Fruit fly (Drosophila melanogaster) whole organism, prepupa: ENCODE data around the gene CG8461.
A peak's percentile ranks its signal among the peaks of the same experiment; 100 is the strongest.

Experiments
- CG10631 ChIP-seq: fragments of 200-800 bp; sonication (Bioruptor generic); optimal IDR thresholded peaks from 2 replicates; lab custom pipeline; 2016; ENCODE audit warnings: missing biosample characterization, missing genetic modification characterization
- CG11294 ChIP-seq: fragments of 200-800 bp; sonication (Bioruptor generic); IDR thresholded peaks from 2 replicates; pipeline ENCODE4 v1.3.6; 2022; ENCODE audit warnings: missing biosample characterization, missing genetic modification characterization
- CG11902 ChIP-seq: fragments of 200-800 bp; sonication (Bioruptor generic); optimal IDR thresholded peaks from 3 replicates; lab custom pipeline; 2016; ENCODE audit warnings: missing biosample characterization, missing genetic modification characterization
- CG15336 ChIP-seq: fragments of 200-800 bp; sonication (Bioruptor generic); IDR thresholded peaks from 2 replicates; pipeline ENCODE4 v1.3.6; 2022; ENCODE audit warnings: missing biosample characterization, missing genetic modification characterization
- CG1621 ChIP-seq: fragments of 200-800 bp; sonication (Bioruptor generic); optimal IDR thresholded peaks from 3 replicates; lab custom pipeline; 2018; ENCODE audit warnings: missing biosample characterization, mild to moderate bottlenecking, missing genetic modification characterization
- CG16779 ChIP-seq: fragments of 200-800 bp; sonication (Bioruptor generic); optimal IDR thresholded peaks from 3 replicates; lab custom pipeline; 2017; ENCODE audit warnings: missing biosample characterization, mild to moderate bottlenecking, missing genetic modification characterization
- CG31627 ChIP-seq: fragments of 200-800 bp; sonication (Bioruptor generic); optimal IDR thresholded peaks from 3 replicates; lab custom pipeline; 2016; ENCODE audit warnings: missing biosample characterization, missing genetic modification characterization
- CG34406 ChIP-seq: fragments of 200-800 bp; sonication (Bioruptor generic); optimal IDR thresholded peaks from 3 replicates; lab custom pipeline; 2016; ENCODE audit warnings: missing biosample characterization, missing genetic modification characterization
- CG4318 ChIP-seq: fragments of 200-800 bp; sonication (Bioruptor generic); optimal IDR thresholded peaks from 3 replicates; lab custom pipeline; 2017; ENCODE audit warnings: missing biosample characterization, mild to moderate bottlenecking, missing genetic modification characterization
- CG6792 ChIP-seq: fragments of 200-800 bp; sonication (Bioruptor generic); optimal IDR thresholded peaks from 3 replicates; lab custom pipeline; 2016; ENCODE audit warnings: missing biosample characterization, missing genetic modification characterization
- CG6808 ChIP-seq: fragments of 200-800 bp; sonication (Bioruptor generic); optimal IDR thresholded peaks from 3 replicates; lab custom pipeline; 2017; ENCODE audit warnings: missing biosample characterization, missing genetic modification characterization, mild to moderate bottlenecking, moderate library complexity, missing genetic modification reagents
- CG6854 ChIP-seq: fragments of 200-800 bp; sonication (Bioruptor generic); optimal IDR thresholded peaks from 2 replicates; lab custom pipeline; 2017; ENCODE audit warnings: missing biosample characterization, mild to moderate bottlenecking, missing genetic modification characterization
- CG8119 ChIP-seq: fragments of 200-800 bp; sonication (Bioruptor generic); IDR thresholded peaks from 3 replicates; pipeline ENCODE4 v1.3.6; 2022; ENCODE audit warnings: missing biosample characterization, missing genetic modification characterization
- CG8319 ChIP-seq: fragments of 200-800 bp; sonication (Bioruptor generic); optimal IDR thresholded peaks from 3 replicates; lab custom pipeline; 2016; ENCODE audit warnings: missing biosample characterization, missing genetic modification characterization
- CG9139 ChIP-seq: fragments of 200-800 bp; sonication (Bioruptor generic); optimal IDR thresholded peaks from 3 replicates; lab custom pipeline; 2017; ENCODE audit warnings: missing biosample characterization, mild to moderate bottlenecking, missing genetic modification characterization
- Eip75B ChIP-seq: fragments of 200-800 bp; sonication (Bioruptor generic); optimal IDR thresholded peaks from 3 replicates; lab custom pipeline; 2016; ENCODE audit warnings: missing biosample characterization, missing genetic modification characterization
- Eip78C ChIP-seq: fragments of 200-800 bp; sonication (Bioruptor generic); peaks from one replicate; lab custom pipeline; 2016; ENCODE audit warnings: missing biosample characterization, missing genetic modification characterization
- Eip93F ChIP-seq: fragments of 200-800 bp; sonication (Bioruptor generic); optimal IDR thresholded peaks from 2 replicates; lab custom pipeline; 2016; ENCODE audit warnings: missing biosample characterization, mild to moderate bottlenecking, missing genetic modification characterization
- Gug ChIP-seq: fragments of 200-800 bp; sonication (Bioruptor generic); IDR thresholded peaks from 2 replicates; pipeline ENCODE4 v1.3.6; 2022; ENCODE audit warnings: missing biosample characterization, missing genetic modification characterization
- Hr38 ChIP-seq: sonication (Bioruptor generic); optimal IDR thresholded peaks from 2 replicates; lab custom pipeline; 2016; ENCODE audit warnings: missing biosample characterization, missing genetic modification characterization
- Hr39 ChIP-seq: fragments of 200-800 bp; sonication (Bioruptor generic); optimal IDR thresholded peaks from 2 replicates; lab custom pipeline; 2016; ENCODE audit warnings: missing biosample characterization, missing genetic modification characterization
- Hr4 ChIP-seq: fragments of 200-800 bp; sonication (Bioruptor generic); optimal IDR thresholded peaks from 3 replicates; lab custom pipeline; 2016; ENCODE audit warnings: missing biosample characterization, missing genetic modification characterization
- Lpt ChIP-seq: fragments of 200-800 bp; sonication (Bioruptor generic); optimal IDR thresholded peaks from 3 replicates; lab custom pipeline; 2016; ENCODE audit warnings: missing biosample characterization, missing genetic modification characterization
- OdsH ChIP-seq: fragments of 200-800 bp; sonication (Bioruptor generic); optimal IDR thresholded peaks from 3 replicates; lab custom pipeline; 2016; ENCODE audit warnings: missing biosample characterization, missing genetic modification characterization
- Smox ChIP-seq: fragments of 200-800 bp; sonication (Bioruptor generic); optimal IDR thresholded peaks from 3 replicates; lab custom pipeline; 2016; ENCODE audit warnings: missing biosample characterization, missing genetic modification characterization
- Sox102F ChIP-seq: fragments of 200-800 bp; sonication (Bioruptor generic); optimal IDR thresholded peaks from 2 replicates; lab custom pipeline; 2016; ENCODE audit warnings: missing biosample characterization, mild to moderate bottlenecking, missing genetic modification characterization
- Sox14 ChIP-seq: fragments of 200-800 bp; sonication (Bioruptor generic); optimal IDR thresholded peaks from 3 replicates; lab custom pipeline; 2016; ENCODE audit warnings: missing biosample characterization, missing genetic modification characterization
- Sox15 ChIP-seq: fragments of 200-800 bp; sonication (Bioruptor generic); optimal IDR thresholded peaks from 3 replicates; lab custom pipeline; 2016; ENCODE audit warnings: missing biosample characterization, missing genetic modification characterization
- achi ChIP-seq: fragments of 200-800 bp; sonication (Bioruptor generic); optimal IDR thresholded peaks from 3 replicates; lab custom pipeline; 2016; ENCODE audit warnings: missing biosample characterization, missing genetic modification characterization
- acj6 ChIP-seq: fragments of 200-800 bp; sonication (Bioruptor generic); optimal IDR thresholded peaks from 3 replicates; lab custom pipeline; 2016; ENCODE audit warnings: missing biosample characterization, missing genetic modification characterization
- cyc ChIP-seq: fragments of 200-800 bp; sonication (Bioruptor generic); optimal IDR thresholded peaks from 3 replicates; lab custom pipeline; 2016; ENCODE audit warnings: missing biosample characterization, missing genetic modification characterization
- dsx ChIP-seq: fragments of 200-800 bp; optimal IDR thresholded peaks from 3 replicates; lab custom pipeline; 2019; ENCODE audit warnings: missing biosample characterization, mild to moderate bottlenecking, missing genetic modification characterization, moderate library complexity; ENCODE audit not compliant: poor library complexity, severe bottlenecking
- eg ChIP-seq: fragments of 200-800 bp; sonication (Bioruptor generic); IDR thresholded peaks from 3 replicates; pipeline ENCODE4 v1.3.6; 2022; ENCODE audit warnings: missing biosample characterization, missing genetic modification characterization
- esn ChIP-seq: fragments of 200-800 bp; sonication (Bioruptor generic); optimal IDR thresholded peaks from 2 replicates; lab custom pipeline; 2016; ENCODE audit warnings: missing biosample characterization, mild to moderate bottlenecking, missing genetic modification characterization, moderate library complexity
- fkh ChIP-seq: fragments of 200-800 bp; sonication (Bioruptor generic); optimal IDR thresholded peaks from 3 replicates; lab custom pipeline; 2017; ENCODE audit warnings: missing biosample characterization, mild to moderate bottlenecking, missing genetic modification characterization, moderate library complexity
- lz ChIP-seq: fragments of 200-800 bp; sonication (Bioruptor generic); optimal IDR thresholded peaks from 3 replicates; lab custom pipeline; 2016; ENCODE audit warnings: missing biosample characterization, missing genetic modification characterization
- pdm3 ChIP-seq: fragments of 200-800 bp; sonication (Bioruptor generic); optimal IDR thresholded peaks from 3 replicates; lab custom pipeline; 2016; ENCODE audit warnings: missing biosample characterization, missing genetic modification characterization
- salr ChIP-seq, 2 experiments: fragments of 200-800 bp; sonication (Bioruptor generic); optimal IDR thresholded peaks; 3 replicates each; lab custom pipeline; 2016 to 2018; ENCODE audit warnings: missing biosample characterization in 2 of 2, missing genetic modification characterization in 2 of 2, mild to moderate bottlenecking in 1 of 2
- spab ChIP-seq: fragments of 200-800 bp; sonication (Bioruptor generic); optimal IDR thresholded peaks from 2 replicates; lab custom pipeline; 2017; ENCODE audit warnings: missing biosample characterization, mild to moderate bottlenecking, missing genetic modification characterization, missing genetic modification reagents
- ss ChIP-seq, 2 experiments: fragments of 200-800 bp; sonication (Bioruptor generic); optimal IDR thresholded peaks; 2 replicates in 1 of 2; 3 replicates in 1 of 2; lab custom pipeline; 2017 to 2018; ENCODE audit warnings: mild to moderate bottlenecking in 2 of 2, missing biosample characterization in 2 of 2, missing genetic modification characterization in 2 of 2, moderate library complexity in 1 of 2
- svp ChIP-seq: fragments of 200-800 bp; sonication (Bioruptor generic); peaks from one replicate; lab custom pipeline; 2016; ENCODE audit warnings: missing biosample characterization, missing genetic modification characterization
- topi ChIP-seq: fragments of 200-800 bp; sonication (Bioruptor generic); optimal IDR thresholded peaks from 3 replicates; lab custom pipeline; 2016; ENCODE audit warnings: missing biosample characterization, missing genetic modification characterization

CG8461 gene

DNA sequence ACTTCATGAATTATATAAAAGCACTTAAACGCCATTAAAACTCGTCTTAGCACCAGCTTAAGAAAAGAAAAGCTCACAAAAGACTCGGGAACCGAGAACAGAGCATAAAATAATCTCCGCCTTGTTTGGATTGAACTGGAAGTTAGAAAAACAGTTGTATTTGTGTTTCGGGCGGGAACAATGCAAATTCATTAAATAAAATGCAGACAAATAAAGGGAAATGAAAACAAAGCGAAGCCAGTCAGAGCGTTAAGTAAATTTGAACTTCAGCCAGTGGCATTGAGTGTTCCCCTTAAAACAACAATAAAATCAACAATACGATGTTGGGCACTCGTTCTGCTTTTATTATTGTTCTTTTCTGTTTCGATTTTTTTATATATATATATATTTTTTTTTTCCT is 13.2 kb upstream of the CG8461 start:
- TF ChIP-seq spab (GFP tag; lab: Kevin White, UChicago) (no peak), fkh (GFP tag; lab: Kevin White, UChicago) (peak; percentile 65), CG4318 (GFP tag; lab: Kevin White, UChicago) (no peak), Hr4 (GFP tag; lab: Kevin White, UChicago) (no peak), salr (GFP tag; optimal IDR thresholded peaks at IDR 0.05; lab: Kevin White, UChicago) (no peak), svp (GFP tag; lab: Kevin White, UChicago) (no peak)

DNA sequence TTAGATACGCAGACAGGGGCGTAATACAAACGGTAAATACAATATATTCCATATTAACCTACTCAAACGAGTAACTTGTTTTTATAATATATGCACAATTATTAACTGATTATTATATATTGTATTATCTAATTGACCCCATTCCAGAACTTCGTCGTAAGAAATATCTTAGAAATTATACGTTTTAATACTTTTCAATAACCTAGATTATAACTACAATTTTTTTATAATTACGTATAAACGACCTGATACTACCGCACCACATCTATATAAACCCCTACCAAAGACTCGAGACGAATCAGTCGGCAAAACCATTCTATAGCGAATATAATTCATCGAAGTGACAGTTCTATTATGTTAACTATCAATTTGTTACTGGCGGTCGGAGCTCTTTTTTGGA is 7.3 kb upstream of the CG8461 start, which contains the start of gene Cyp313a1:
Gene Cyp313a1 (plus strand): TSS at position 301 of the 400 bp plus-strand sequence.
- TF ChIP-seq lz = no peak
- TF ChIP-seq CG6808 = no peak
- TF ChIP-seq CG10631 (GFP tag; lab: Kevin White, UChicago) = no peak
- TF ChIP-seq CG16779 (tag; lab: Kevin White, UChicago) = no peak
- no peak for TF ChIP-seq Hr38 (GFP tag; lab: Kevin White, UChicago)
- no peak for TF ChIP-seq spab (GFP tag; lab: Kevin White, UChicago)
- no peak for TF ChIP-seq salr (GFP tag; optimal IDR thresholded peaks at IDR 0.05; lab: Kevin White, UChicago)
- TF ChIP-seq CG6854 (GFP tag; lab: Kevin White, UChicago) = no peak
- TF ChIP-seq CG11294 (GFP tag; lab: Robert Waterston, UW) = no peak
- no peak for TF ChIP-seq esn (GFP tag; lab: Kevin White, UChicago)

DNA sequence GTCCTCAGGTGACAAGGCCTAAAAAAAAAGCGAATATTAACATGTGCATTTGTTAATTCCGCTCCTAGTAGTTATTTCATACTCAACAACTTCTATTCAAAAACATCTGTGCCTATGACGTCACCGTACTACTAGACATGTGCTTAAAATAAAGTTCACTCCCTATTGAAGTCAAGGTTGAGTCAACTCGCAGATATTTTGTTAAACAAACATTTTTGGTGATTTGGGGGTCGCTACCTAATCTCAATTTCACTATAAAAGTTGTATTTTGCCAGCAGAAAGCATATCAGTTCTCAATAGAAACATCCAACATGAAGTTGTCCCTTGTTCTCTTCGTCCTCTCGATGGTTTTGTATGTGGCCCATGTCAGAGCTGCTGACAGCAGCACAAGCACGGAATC is 3.3 kb upstream of the CG8461 start, which contains the start of gene CG34273:
Gene CG34273 (plus strand): TSS at position 301 of the 400 bp plus-strand sequence.
- TF ChIP-seq CG8119 (GFP tag; lab: Robert Waterston, UW) = no peak
- TF ChIP-seq achi (GFP tag; lab: Kevin White, UChicago) = no peak
- TF ChIP-seq CG6854 (GFP tag; lab: Kevin White, UChicago) = no peak
- no peak for TF ChIP-seq Sox15 (GFP tag; lab: Kevin White, UChicago)
- TF ChIP-seq dsx (GFP tag; lab: Kevin White, UChicago) = no peak
- TF ChIP-seq Hr4 (GFP tag; lab: Kevin White, UChicago) = no peak

DNA sequence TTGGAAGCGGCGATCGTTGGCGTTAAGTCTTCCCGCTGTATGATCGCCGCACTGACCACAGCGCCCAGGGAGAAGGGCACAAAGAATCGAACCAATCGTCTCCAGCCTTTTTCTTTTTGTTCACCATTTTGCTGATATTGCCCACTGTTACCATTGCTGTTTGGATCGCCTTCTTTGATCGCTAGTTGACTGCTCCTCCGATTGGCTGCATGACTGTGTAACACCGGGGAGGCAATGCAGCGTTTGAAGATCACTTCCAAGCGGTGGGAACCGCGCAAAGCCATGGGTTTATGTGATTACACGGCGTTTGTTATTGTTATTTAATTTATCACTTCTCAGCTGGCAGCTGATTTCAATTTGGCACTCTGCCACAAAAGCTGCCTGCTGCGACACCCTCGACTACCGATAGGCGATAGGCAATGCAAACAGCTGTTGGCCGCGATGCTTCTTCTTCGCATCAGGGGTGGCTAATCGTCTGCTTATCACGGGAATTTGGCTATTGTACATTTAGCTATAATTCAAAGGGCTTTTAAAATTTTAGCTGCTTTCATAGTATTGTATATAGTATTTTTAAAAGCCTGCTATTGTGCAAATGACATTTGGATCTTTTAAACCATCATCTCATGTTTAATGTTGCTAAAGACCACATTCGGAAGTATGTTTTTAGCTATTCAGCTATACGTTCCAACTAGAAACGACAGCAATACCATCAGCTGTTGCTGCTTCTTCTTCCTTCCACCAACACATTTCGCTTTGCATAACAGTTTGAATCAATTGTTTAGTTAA is 2.1 kb downstream of the CG8461 start, which contains the start of the genes HtrA2 and mRpL11:
Gene HtrA2 (minus strand): TSS at position 590 of the 786 bp plus-strand sequence.
Gene mRpL11 (plus strand): TSS at position 716 of the 786 bp plus-strand sequence.
- peak; percentile 76 for TF ChIP-seq Eip78C (GFP tag; lab: Kevin White, UChicago)
- no peak for TF ChIP-seq CG8119 (GFP tag; lab: Robert Waterston, UW)
- no peak for TF ChIP-seq ss (GFP tag; optimal IDR thresholded peaks at IDR 0.05; lab: Kevin White, UChicago)
- peak; percentile 65 for TF ChIP-seq Hr39 (GFP tag; lab: Kevin White, UChicago)
- TF ChIP-seq CG31627 (GFP tag; lab: Kevin White, UChicago) = peak; percentile 54
- peak; percentile 45 for TF ChIP-seq Lpt (GFP tag; lab: Kevin White, UChicago)
- TF ChIP-seq Sox15 (GFP tag; lab: Kevin White, UChicago) = peak; percentile 29
- TF ChIP-seq lz = peak; percentile 59
- no peak for TF ChIP-seq CG9139 (GFP tag; lab: Kevin White, UChicago)
- no peak for TF ChIP-seq Sox102F (GFP tag; lab: Kevin White, UChicago)
- no peak for TF ChIP-seq CG6792 (GFP tag; lab: Kevin White, UChicago)
- TF ChIP-seq CG11902 (GFP tag; lab: Kevin White, UChicago) = no peak
- TF ChIP-seq cyc (GFP tag; lab: Kevin White, UChicago) = peak; percentile 44
- no peak for TF ChIP-seq Eip93F (GFP tag; lab: Kevin White, UChicago)
- no peak for TF ChIP-seq CG8319 (GFP tag; lab: Kevin White, UChicago)
- TF ChIP-seq acj6 (GFP tag; lab: Kevin White, UChicago) = peak; percentile 51
- TF ChIP-seq OdsH (GFP tag; lab: Kevin White, UChicago) = peak; percentile 37
- no peak for TF ChIP-seq CG1621 (tag; lab: Kevin White, UChicago)
- no peak for TF ChIP-seq CG6854 (GFP tag; lab: Kevin White, UChicago)
- peak; percentile 70 for TF ChIP-seq Sox14 (GFP tag; lab: Kevin White, UChicago)
- peak; percentile 51 for TF ChIP-seq topi (GFP tag; lab: Kevin White, UChicago)
- TF ChIP-seq Gug = no peak
- no peak for TF ChIP-seq eg (GFP tag; lab: Robert Waterston, UW)
- no peak for TF ChIP-seq CG6808
- no peak for TF ChIP-seq CG34406 (GFP tag; lab: Kevin White, UChicago)
- no peak for TF ChIP-seq CG15336 (GFP tag; lab: Robert Waterston, UW)
- TF ChIP-seq CG16779 (tag; lab: Kevin White, UChicago) = no peak
- no peak for TF ChIP-seq Smox (GFP tag; lab: Kevin White, UChicago)
- no peak for TF ChIP-seq Hr38 (GFP tag; lab: Kevin White, UChicago)
- TF ChIP-seq Eip75B (GFP tag; lab: Kevin White, UChicago) = peak; percentile 60
- no peak for TF ChIP-seq svp (GFP tag; lab: Kevin White, UChicago)
- TF ChIP-seq pdm3 (GFP tag; lab: Kevin White, UChicago) = peak; percentile 60
- TF ChIP-seq spab (GFP tag; lab: Kevin White, UChicago) = no peak
- TF ChIP-seq esn (GFP tag; lab: Kevin White, UChicago) = peak; percentile 60
